Fruit fly (Drosophila melanogaster): ENCODE measurements around the gene Cdep.
A peak's percentile ranks its signal among the peaks of the same experiment; 100 is the strongest.

The Cdep gene

DNA sequence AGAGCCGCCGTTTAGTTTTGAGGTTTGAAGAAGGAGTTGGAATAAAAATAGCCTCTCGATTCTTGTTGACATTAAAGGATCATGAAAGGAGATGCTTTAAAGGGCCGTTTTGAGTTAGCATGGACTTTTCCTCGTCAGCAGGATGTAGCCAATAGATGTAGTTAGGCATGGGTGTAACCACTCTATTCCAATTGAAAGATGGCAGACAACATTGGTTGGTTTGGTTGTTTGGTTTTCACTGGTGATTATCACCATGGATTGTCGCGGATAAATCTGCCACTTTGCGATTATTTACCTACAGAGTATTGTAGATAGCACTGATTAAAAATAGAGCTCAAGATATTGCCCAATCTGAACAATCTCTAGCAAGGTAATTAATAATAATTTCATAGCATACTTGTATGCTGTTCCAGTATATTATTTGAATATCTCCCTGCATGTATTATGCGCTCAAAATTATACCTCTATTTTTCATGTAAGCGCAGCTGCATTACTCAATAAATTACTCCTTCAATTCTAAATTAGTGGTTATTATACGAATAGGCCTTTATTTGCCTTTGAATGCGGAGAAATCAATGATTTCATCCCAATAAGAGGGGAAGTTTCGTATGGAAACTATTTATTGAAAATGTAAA, 62.7 kb downstream of the Cdep start (continued):
- peak; percentile 13 for TF ChIP-seq CG8281 (tag; optimal IDR thresholded peaks at IDR 0.05)
- peak in 1 of 2 experiments; percentile 34 for TF ChIP-seq Pdp1 (GFP tag; optimal IDR thresholded peaks at IDR 0.05)
- peak; percentile 46 for TF ChIP-seq Med (GFP tag)
- no peak for TF ChIP-seq CG12744 (GFP tag; optimal IDR thresholded peaks at IDR 0.05)
- peak; percentile 51 for TF ChIP-seq CTCF (GFP tag; optimal IDR thresholded peaks at IDR 0.05)
- peak in 1 of 2 experiments; percentile 42 for TF ChIP-seq eve (GFP tag; optimal IDR thresholded peaks at IDR 0.05)
- TF ChIP-seq usp (GFP tag; optimal IDR thresholded peaks at IDR 0.05), result no peak
- peak; percentile 16 for TF ChIP-seq sens (GFP tag)
- no peak for TF ChIP-seq MBD-R2 (GFP tag; IDR thresholded peaks at IDR 0.05)
- peak; percentile 67 for TF ChIP-seq grn (GFP tag; optimal IDR thresholded peaks at IDR 0.05)
- no peak for TF ChIP-seq ase (GFP tag; IDR thresholded peaks at IDR 0.05)
- peak; percentile 4 for TF ChIP-seq Lhr (GFP tag; optimal IDR thresholded peaks at IDR 0.05)

DNA sequence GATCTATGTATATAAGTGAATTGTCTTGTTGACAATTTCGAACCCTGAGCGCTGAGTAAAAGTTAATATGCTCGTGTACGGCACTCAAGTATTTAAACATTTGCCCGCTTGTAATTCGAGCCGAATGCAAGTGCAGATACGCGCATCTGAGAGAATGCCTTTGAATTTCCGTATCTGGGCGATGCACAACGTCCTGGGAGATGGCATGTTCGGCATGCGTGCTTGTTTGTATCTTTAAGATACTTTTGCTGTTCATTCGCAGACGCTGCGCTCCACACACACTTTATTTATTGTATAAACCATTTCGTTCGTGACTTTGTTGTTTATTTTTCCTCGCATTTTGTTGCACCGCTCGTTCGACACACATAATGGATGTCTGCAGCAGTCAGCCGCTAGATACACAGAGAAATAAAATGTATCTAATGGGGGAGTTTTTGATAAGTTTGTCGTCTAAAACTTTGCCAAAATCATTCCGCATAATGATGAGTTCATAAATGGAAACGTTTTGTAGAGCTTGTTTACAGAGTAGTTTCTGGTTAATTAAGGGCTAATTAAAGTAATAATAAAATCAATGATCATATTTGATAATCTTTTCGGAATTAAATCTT, 63.5 kb downstream of the Cdep start:
- no peak for TF ChIP-seq fru (optimal IDR thresholded peaks at IDR 0.05)
- TF ChIP-seq Chrac-16 (GFP tag; optimal IDR thresholded peaks at IDR 0.05), result no peak
- no peak for TF ChIP-seq CG33557 (GFP tag; optimal IDR thresholded peaks at IDR 0.05)
- TF ChIP-seq fd64A (GFP tag; optimal IDR thresholded peaks at IDR 0.05), result peak; percentile 25
- TF ChIP-seq CTCF (GFP tag; optimal IDR thresholded peaks at IDR 0.05), result no peak
- TF ChIP-seq bsh (GFP tag; optimal IDR thresholded peaks at IDR 0.05), result peak in 1 of 2 experiments; percentile 25
- TF ChIP-seq CG12104 (GFP tag; optimal IDR thresholded peaks at IDR 0.05), result no peak
- TF ChIP-seq jigr1 (GFP tag; IDR thresholded peaks at IDR 0.05), result no peak
- TF ChIP-seq CG13296 (GFP tag; optimal IDR thresholded peaks at IDR 0.05), result no peak
- no peak for TF ChIP-seq pan (optimal IDR thresholded peaks at IDR 0.05)
- TF ChIP-seq pan (GFP tag; optimal IDR thresholded peaks at IDR 0.05 in 1 of 2, IDR thresholded peaks at IDR 0.05 in 1 of 2), result peak in 1 of 2 experiments; percentile 11
- no peak for TF ChIP-seq Opbp (GFP tag; IDR thresholded peaks at IDR 0.05; ENCODE audit: partially characterized antibody)
- no peak for TF ChIP-seq HLHmδ (GFP tag; optimal IDR thresholded peaks at IDR 0.05)
- TF ChIP-seq CG15601 (tag; optimal IDR thresholded peaks at IDR 0.05), result no peak
- TF ChIP-seq pros (GFP tag; optimal IDR thresholded peaks at IDR 0.05), result peak; percentile 51
- no peak for TF ChIP-seq psq (GFP tag; optimal IDR thresholded peaks at IDR 0.05)
- no peak for TF ChIP-seq salm (tag; optimal IDR thresholded peaks at IDR 0.05)
- TF ChIP-seq CG9817 (tag; optimal IDR thresholded peaks at IDR 0.05), result no peak
- no peak for TF ChIP-seq bcd (GFP tag; optimal IDR thresholded peaks at IDR 0.05)
- TF ChIP-seq CG8388 (GFP tag; optimal IDR thresholded peaks at IDR 0.05), result no peak
- no peak for TF ChIP-seq knrl (GFP tag; IDR thresholded peaks at IDR 0.05; ENCODE audit: partially characterized antibody)
- TF ChIP-seq CG30020 (tag; optimal IDR thresholded peaks at IDR 0.05), result no peak
- TF ChIP-seq Bgb (GFP tag; IDR thresholded peaks at IDR 0.05; ENCODE audit: partially characterized antibody), result no peak
- no peak for TF ChIP-seq CG15011 (GFP tag; optimal IDR thresholded peaks at IDR 0.05)
- TF ChIP-seq B-H1 (GFP tag; IDR thresholded peaks at IDR 0.05), result no peak
- no peak for TF ChIP-seq Blimp-1 (GFP tag; optimal IDR thresholded peaks at IDR 0.05)
- no peak for TF ChIP-seq Xbp1 (GFP tag; optimal IDR thresholded peaks at IDR 0.05)
- TF ChIP-seq CG12391 (tag; optimal IDR thresholded peaks at IDR 0.05), result peak; percentile 8
- TF ChIP-seq CG10147 (GFP tag; optimal IDR thresholded peaks at IDR 0.05), result no peak
- TF ChIP-seq az2 (GFP tag; optimal IDR thresholded peaks at IDR 0.05), result peak; percentile 3
- TF ChIP-seq CG10654 (GFP tag; optimal IDR thresholded peaks at IDR 0.05), result no peak
- no peak for TF ChIP-seq Fer3 (tag; optimal IDR thresholded peaks at IDR 0.05)
- no peak for TF ChIP-seq sc (optimal IDR thresholded peaks at IDR 0.05)
- TF ChIP-seq sc (GFP tag; optimal IDR thresholded peaks at IDR 0.05), result no peak
- 0 out of 2 replicates have a peak, but pooled peaks have one; percentile 11 for TF ChIP-seq CG31441 (GFP tag; IDR thresholded peaks at IDR 0.05)
- TF ChIP-seq CG34376 (GFP tag; optimal IDR thresholded peaks at IDR 0.05), result no peak
- TF ChIP-seq wek (GFP tag; optimal IDR thresholded peaks at IDR 0.05), result peak; percentile 2
- TF ChIP-seq z (GFP tag; IDR thresholded peaks at IDR 0.05), result no peak
